Fruit fly (Drosophila melanogaster) whole organism, embryonic: ENCODE measurements around the gene SMC1.

ENCODE experiments used
- Abd-B ChIP-seq: fragments of 200-800 bp; sonication (Bioruptor generic); optimal IDR thresholded peaks from 2 replicates; lab custom pipeline; 2018; ENCODE audit warnings: missing biosample characterization, mild to moderate bottlenecking, missing genetic modification characterization, moderate library complexity
- Atf3 ChIP-seq: fragments of 200-800 bp; sonication (Bioruptor generic); optimal IDR thresholded peaks from 3 replicates; lab custom pipeline; 2016; ENCODE audit warnings: missing biosample characterization, missing genetic modification characterization
- BtbVII ChIP-seq: fragments of 200-800 bp; sonication (Bioruptor generic); optimal IDR thresholded peaks from 3 replicates; lab custom pipeline; 2017; ENCODE audit warnings: missing biosample characterization, mild to moderate bottlenecking, missing genetic modification characterization
- CG10267 ChIP-seq: fragments of 200-800 bp; sonication (Bioruptor generic); optimal IDR thresholded peaks from 2 replicates; lab custom pipeline; 2018; ENCODE audit warnings: missing biosample characterization, mild to moderate bottlenecking, missing genetic modification characterization, moderate library complexity
- CG12104 ChIP-seq: fragments of 200-800 bp; sonication (Bioruptor generic); optimal IDR thresholded peaks from 3 replicates; lab custom pipeline; 2016; ENCODE audit warnings: missing biosample characterization, missing genetic modification characterization
- CG12155 ChIP-seq: fragments of 200-800 bp; sonication (Bioruptor generic); optimal IDR thresholded peaks from 3 replicates; lab custom pipeline; 2016; ENCODE audit warnings: missing biosample characterization, missing genetic modification characterization
- CG13424 ChIP-seq: fragments of 200-800 bp; sonication (Bioruptor generic); optimal IDR thresholded peaks from 2 replicates; lab custom pipeline; 2019; ENCODE audit warnings: missing biosample characterization, mild to moderate bottlenecking, missing genetic modification characterization, moderate library complexity
- CG13624 ChIP-seq: fragments of 200-800 bp; sonication (Bioruptor generic); optimal IDR thresholded peaks from 2 replicates; lab custom pipeline; 2016; ENCODE audit warnings: missing biosample characterization, missing genetic modification characterization
- CG13894 ChIP-seq: fragments of 200-800 bp; sonication (Bioruptor generic); optimal IDR thresholded peaks from 3 replicates; lab custom pipeline; 2018; ENCODE audit warnings: missing biosample characterization, mild to moderate bottlenecking, missing genetic modification characterization, moderate library complexity
- CG14710 ChIP-seq: fragments of 200-800 bp; sonication (Bioruptor generic); optimal IDR thresholded peaks from 3 replicates; lab custom pipeline; 2019; ENCODE audit warnings: missing biosample characterization, mild to moderate bottlenecking, missing genetic modification characterization, moderate library complexity
- CG15696 ChIP-seq: fragments of 200-800 bp; sonication (Bioruptor generic); optimal IDR thresholded peaks from 2 replicates; lab custom pipeline; 2019; ENCODE audit warnings: missing biosample characterization, mild to moderate bottlenecking, missing genetic modification characterization, moderate library complexity
- CG17359 ChIP-seq: fragments of 200-800 bp; sonication (Bioruptor generic); optimal IDR thresholded peaks from 3 replicates; lab custom pipeline; 2018; ENCODE audit warnings: missing biosample characterization, mild to moderate bottlenecking, missing genetic modification characterization, moderate library complexity
- CG17385 ChIP-seq: fragments of 200-800 bp; sonication (Bioruptor generic); optimal IDR thresholded peaks from 3 replicates; lab custom pipeline; 2018; ENCODE audit warnings: missing biosample characterization, mild to moderate bottlenecking, missing genetic modification characterization
- CG17568 ChIP-seq: fragments of 200-800 bp; sonication (Bioruptor generic); optimal IDR thresholded peaks from 2 replicates; lab custom pipeline; 2018; ENCODE audit warnings: missing biosample characterization, mild to moderate bottlenecking, missing genetic modification characterization, moderate library complexity
- CG17912 ChIP-seq: fragments of 200-800 bp; sonication (Bioruptor generic); optimal IDR thresholded peaks from 2 replicates; lab custom pipeline; 2018; ENCODE audit warnings: missing biosample characterization, mild to moderate bottlenecking, missing genetic modification characterization
- CG3065 ChIP-seq: fragments of 200-800 bp; sonication (Bioruptor generic); optimal IDR thresholded peaks from 2 replicates; lab custom pipeline; 2016; ENCODE audit warnings: missing biosample characterization, missing genetic modification characterization
- CG32767 ChIP-seq: fragments of 200-800 bp; sonication (Bioruptor generic); IDR thresholded peaks from 2 replicates; pipeline ENCODE4 v1.3.6; 2022; ENCODE audit warnings: missing biosample characterization, missing genetic modification characterization
- CG4328 ChIP-seq: fragments of 200-800 bp; sonication (Bioruptor generic); optimal IDR thresholded peaks from 3 replicates; lab custom pipeline; 2017; ENCODE audit warnings: missing biosample characterization, missing genetic modification reagents, missing genetic modification characterization
- CG43689 ChIP-seq: fragments of 200-800 bp; sonication (Bioruptor generic); IDR thresholded peaks from 2 replicates; pipeline ENCODE4 v1.3.6; 2022; ENCODE audit warnings: missing biosample characterization, missing genetic modification characterization
- CG4730 ChIP-seq: fragments of 200-800 bp; sonication (Bioruptor generic); IDR thresholded peaks from 2 replicates; pipeline ENCODE4 v1.3.6; 2022; ENCODE audit warnings: missing biosample characterization, missing genetic modification characterization
- CG4820 ChIP-seq: fragments of 200-800 bp; sonication (Bioruptor generic); optimal IDR thresholded peaks from 3 replicates; lab custom pipeline; 2016; ENCODE audit warnings: missing biosample characterization, missing genetic modification characterization
- CG4854 ChIP-seq: fragments of 200-800 bp; sonication (Bioruptor generic); optimal IDR thresholded peaks from 2 replicates; lab custom pipeline; 2016; ENCODE audit warnings: missing biosample characterization, missing genetic modification characterization, inconsistent platforms
- CG7839 ChIP-seq: fragments of 200-800 bp; sonication (Bioruptor generic); optimal IDR thresholded peaks from 3 replicates; lab custom pipeline; 2018; ENCODE audit warnings: missing biosample characterization, mild to moderate bottlenecking, missing genetic modification characterization, moderate library complexity
- CG9797 ChIP-seq: fragments of 200-800 bp; sonication (Bioruptor generic); optimal IDR thresholded peaks from 3 replicates; lab custom pipeline; 2018; ENCODE audit warnings: missing biosample characterization, mild to moderate bottlenecking, missing genetic modification characterization
- Dll ChIP-seq: fragments of 200-800 bp; sonication (Bioruptor generic); IDR thresholded peaks from 4 replicates; pipeline ENCODE4 v1.3.6; 2022; ENCODE audit warnings: missing biosample characterization, missing genetic modification characterization; ENCODE audit not compliant: partially characterized antibody
- Doc3 ChIP-seq: fragments of 200-800 bp; sonication (Bioruptor generic); IDR thresholded peaks from 3 replicates; pipeline ENCODE4 v1.3.6; 2022; ENCODE audit warnings: missing biosample characterization, missing genetic modification characterization; ENCODE audit not compliant: partially characterized antibody
- Eip74EF ChIP-seq, 2 experiments: fragments of 200-800 bp in 1 of 2; fragments of >200 bp in 1 of 2; sonication (Bioruptor generic) in 1 of 2; optimal IDR thresholded peaks; 2 replicates each; lab custom pipeline; 2017 to 2019; ENCODE audit warnings: missing biosample characterization in 2 of 2, missing genetic modification characterization in 2 of 2, mild to moderate bottlenecking in 1 of 2, moderate library complexity in 1 of 2
- Ets65A ChIP-seq: fragments of 200-800 bp; sonication (Bioruptor generic); peaks from one replicate; lab custom pipeline; 2016; ENCODE audit warnings: missing biosample characterization, missing genetic modification characterization
- Myb ChIP-seq: fragments of 200-800 bp; sonication (Bioruptor generic); optimal IDR thresholded peaks from 2 replicates; lab custom pipeline; 2016; ENCODE audit warnings: missing biosample characterization, missing genetic modification characterization
- Nf-YA ChIP-seq: fragments of 200-800 bp; sonication (Bioruptor generic); IDR thresholded peaks from 2 replicates; pipeline ENCODE4 v1.3.6; 2022; ENCODE audit warnings: missing biosample characterization, missing genetic modification characterization
- Optix ChIP-seq: fragments of 200-800 bp; sonication (Bioruptor generic); IDR thresholded peaks from 3 replicates; pipeline ENCODE4 v1.3.6; 2022; ENCODE audit warnings: missing biosample characterization, missing genetic modification characterization
- TFAM ChIP-seq: fragments of 200-800 bp; sonication (Bioruptor generic); optimal IDR thresholded peaks from 2 replicates; lab custom pipeline; 2017; ENCODE audit warnings: missing biosample characterization, missing genetic modification characterization, inconsistent platforms
- Tbp ChIP-seq: fragments of >200 bp; optimal IDR thresholded peaks from 2 replicates; lab custom pipeline; 2018; ENCODE audit warnings: missing biosample characterization, missing genetic modification characterization
- aop ChIP-seq: fragments of 200-800 bp; sonication (Bioruptor generic); IDR thresholded peaks from 2 replicates; pipeline ENCODE4 v1.3.6; 2022; ENCODE audit warnings: missing biosample characterization, missing genetic modification characterization
- cato ChIP-seq: fragments of 200-800 bp; sonication (Bioruptor generic); optimal IDR thresholded peaks from 2 replicates; lab custom pipeline; 2016; ENCODE audit warnings: missing biosample characterization, missing genetic modification characterization, borderline replicate concordance
- crc ChIP-seq: fragments of 200-800 bp; sonication (Bioruptor generic); optimal IDR thresholded peaks from 2 replicates; lab custom pipeline; 2016; ENCODE audit warnings: missing biosample characterization, missing genetic modification characterization
- gce ChIP-seq: fragments of 200-800 bp; sonication (Bioruptor generic); IDR thresholded peaks from 3 replicates; pipeline ENCODE4 v1.3.6; 2022; ENCODE audit warnings: missing biosample characterization, missing genetic modification characterization
- grau ChIP-seq: fragments of 200-800 bp; optimal IDR thresholded peaks from 3 replicates; lab custom pipeline; 2019; ENCODE audit warnings: missing biosample characterization, mild to moderate bottlenecking, missing genetic modification characterization, moderate library complexity
- gt ChIP-seq: fragments of 200-800 bp; sonication (Bioruptor generic); IDR thresholded peaks from 2 replicates; pipeline ENCODE4 v1.3.6; 2022; ENCODE audit warnings: missing biosample characterization, missing genetic modification characterization
- ind ChIP-seq: fragments of 200-800 bp; sonication (Bioruptor generic); optimal IDR thresholded peaks from 3 replicates; lab custom pipeline; 2016; ENCODE audit warnings: missing biosample characterization, missing genetic modification characterization
- kah ChIP-seq: fragments of 200-800 bp; sonication (Bioruptor generic); optimal IDR thresholded peaks from 2 replicates; lab custom pipeline; 2018; ENCODE audit warnings: missing biosample characterization, mild to moderate bottlenecking, missing genetic modification characterization
- oc ChIP-seq: fragments of 200-800 bp; sonication (Bioruptor generic); optimal IDR thresholded peaks from 2 replicates; lab custom pipeline; 2018; ENCODE audit warnings: missing biosample characterization, mild to moderate bottlenecking, missing genetic modification characterization, moderate library complexity
- odd ChIP-seq: fragments of 200-800 bp; sonication (Bioruptor generic); optimal IDR thresholded peaks from 2 replicates; lab custom pipeline; 2017; ENCODE audit warnings: missing biosample characterization, mild to moderate bottlenecking, missing genetic modification characterization
- p53 ChIP-seq: fragments of 200-800 bp; sonication (Bioruptor generic); optimal IDR thresholded peaks from 2 replicates; lab custom pipeline; 2016; ENCODE audit warnings: missing biosample characterization, missing genetic modification characterization
- rib ChIP-seq: fragments of 200-800 bp; sonication (Bioruptor generic); IDR thresholded peaks from 2 replicates; pipeline ENCODE4 v1.3.6; 2022; ENCODE audit warnings: missing biosample characterization, missing genetic modification characterization
- sd ChIP-seq: fragments of 200-800 bp; sonication (Bioruptor generic); optimal IDR thresholded peaks from 3 replicates; lab custom pipeline; 2018; ENCODE audit warnings: missing biosample characterization, mild to moderate bottlenecking, missing genetic modification characterization, moderate library complexity
- seq ChIP-seq: fragments of 200-800 bp; sonication (Bioruptor generic); IDR thresholded peaks from 2 replicates; pipeline ENCODE4 v1.3.6; 2022; ENCODE audit warnings: missing biosample characterization, missing genetic modification characterization
- sisA ChIP-seq: fragments of 200-800 bp; sonication (Bioruptor generic); IDR thresholded peaks from 2 replicates; pipeline ENCODE4 v1.3.6; 2022; ENCODE audit warnings: missing biosample characterization, missing genetic modification characterization
- slbo ChIP-seq: fragments of 200-800 bp; sonication (Bioruptor generic); IDR thresholded peaks from 2 replicates; pipeline ENCODE4 v1.3.6; 2022; ENCODE audit warnings: missing biosample characterization, missing genetic modification characterization
- sqz ChIP-seq: fragments of 200-800 bp; sonication (Bioruptor generic); optimal IDR thresholded peaks from 3 replicates; lab custom pipeline; 2018; ENCODE audit warnings: missing biosample characterization, mild to moderate bottlenecking, missing genetic modification characterization
- tap ChIP-seq: fragments of 200-800 bp; optimal IDR thresholded peaks from 3 replicates; lab custom pipeline; 2019; ENCODE audit warnings: missing biosample characterization, mild to moderate bottlenecking, missing genetic modification characterization, moderate library complexity
- unc-4 ChIP-seq: fragments of 200-800 bp; sonication (Bioruptor generic); IDR thresholded peaks from 2 replicates; pipeline ENCODE4 v1.3.6; 2022; ENCODE audit warnings: missing biosample characterization, missing genetic modification characterization; ENCODE audit not compliant: partially characterized antibody

Gene SMC1

dm6 chr3R:24057188-24057587 lies 899 bp upstream of the SMC1 start, which contains the start of gene Hsp68 (continued):
- TF ChIP-seq CG13624 (GFP tag; lab: Kevin White, UChicago) (no peak), Ets65A (GFP tag; lab: Kevin White, UChicago) (no peak), grau (tag; lab: Kevin White, UChicago) (peak; percentile 23), CG17912 (GFP tag; lab: Kevin White, UChicago) (no peak), CG9797 (GFP tag; lab: Kevin White, UChicago) (no peak), cato (no peak), Atf3 (GFP tag; lab: Kevin White, UChicago) (no peak), TFAM (GFP tag; lab: Kevin White, UChicago) (no peak), Nf-YA (GFP tag; lab: Robert Waterston, UW) (no peak), sqz (GFP tag; lab: Kevin White, UChicago) (peak; percentile 92), kah (GFP tag; lab: Kevin White, UChicago) (no peak), CG43689 (GFP tag; lab: Robert Waterston, UW) (no peak), sisA (GFP tag; lab: Robert Waterston, UW) (no peak), CG13894 (tag; lab: Kevin White, UChicago) (peak; percentile 83), CG17359 (tag; lab: Kevin White, UChicago) (peak; percentile 7), Myb (GFP tag; lab: Kevin White, UChicago) (peak; percentile 58), CG3065 (GFP tag; lab: Kevin White, UChicago) (no peak), sd (tag; lab: Kevin White, UChicago) (no peak), CG15696 (no peak), CG4820 (GFP tag; lab: Kevin White, UChicago) (no peak), Eip74EF (GFP tag; optimal IDR thresholded peaks at IDR 0.05; lab: Kevin White, UChicago) (no peak), gt (no peak), rib (GFP tag; lab: Robert Waterston, UW) (no peak), CG32767 (GFP tag; lab: Robert Waterston, UW) (no peak), CG10267 (no peak), CG17568 (no peak), CG4730 (GFP tag; lab: Robert Waterston, UW) (no peak), oc (tag; lab: Kevin White, UChicago) (no peak), CG7839 (tag; lab: Kevin White, UChicago) (no peak), Doc3 (GFP tag; lab: Robert Waterston, UW) (no peak), CG4854 (GFP tag; lab: Kevin White, UChicago) (no peak), slbo (GFP tag; lab: Robert Waterston, UW) (no peak), gce (GFP tag; lab: Robert Waterston, UW) (no peak), crc (GFP tag; lab: Kevin White, UChicago) (no peak), ind (no peak), BtbVII (GFP tag; lab: Kevin White, UChicago) (peak; percentile 30), CG4328 (no peak), Optix (GFP tag; lab: Robert Waterston, UW) (no peak), odd (GFP tag; lab: Kevin White, UChicago) (no peak), Dll (GFP tag; lab: Robert Waterston, UW) (peak; percentile 25; the same call in 1 of the 4 replicates), unc-4 (GFP tag; lab: Robert Waterston, UW) (0 out of 2 replicates have a peak, but pooled peaks have one; percentile 34), CG12155 (GFP tag; lab: Kevin White, UChicago) (no peak), Abd-B (GFP tag; lab: Kevin White, UChicago) (no peak), CG17385 (GFP tag; lab: Kevin White, UChicago) (peak; percentile 3), tap (no peak), CG14710 (tag; lab: Kevin White, UChicago) (peak; percentile 11), p53 (GFP tag; lab: Kevin White, UChicago) (no peak), seq (peak; percentile 10; the same call in 1 of the 2 replicates), aop (GFP tag; lab: Robert Waterston, UW) (no peak), CG13424 (no peak), Tbp (GFP tag; lab: Kevin White, UChicago) (peak; percentile 93), CG12104 (GFP tag; lab: Kevin White, UChicago) (no peak)
